Fruit fly (Drosophila melanogaster): ENCODE results near the gene CG31191.

Gene CG31191

DNA sequence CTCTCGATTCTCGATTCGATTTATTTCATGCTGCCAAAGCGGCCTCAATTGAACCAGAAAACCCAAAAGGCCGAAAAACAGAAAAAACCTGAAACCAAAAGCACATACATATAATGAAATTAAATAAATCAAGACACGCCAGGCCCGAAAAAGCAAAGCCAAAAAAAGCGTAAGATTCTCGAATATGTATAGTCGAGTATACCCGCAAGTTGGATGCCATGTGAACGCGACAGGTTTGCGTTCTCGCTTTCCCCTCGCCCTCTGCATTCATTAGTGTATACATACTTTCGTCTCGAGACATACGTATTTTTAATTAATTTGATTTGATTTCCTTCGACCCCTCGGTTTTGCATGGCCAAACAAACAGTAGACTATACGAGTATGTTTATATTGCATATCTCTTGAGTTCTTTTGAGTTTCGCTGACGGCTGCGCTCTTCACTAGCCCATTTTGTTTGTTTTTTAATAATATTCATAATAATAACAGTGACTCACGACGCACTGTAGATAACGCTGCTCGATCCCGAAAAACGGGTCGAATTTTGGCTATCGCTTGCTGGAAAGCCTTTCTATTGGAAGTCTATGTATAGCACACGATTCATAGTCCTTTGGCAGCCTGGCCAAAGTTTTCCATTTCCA, 15.7 kb upstream of the CG31191 start:
- TF ChIP-seq tai (GFP tag; optimal IDR thresholded peaks at IDR 0.05) (no peak), Dif (GFP tag; optimal IDR thresholded peaks at IDR 0.05; ENCODE audit: partially characterized antibody) (no peak), sage (GFP tag; optimal IDR thresholded peaks at IDR 0.05) (no peak), woc (GFP tag; optimal IDR thresholded peaks at IDR 0.05) (peak; percentile 46), dmrt93B (GFP tag; optimal IDR thresholded peaks at IDR 0.05) (no peak), pan (optimal IDR thresholded peaks at IDR 0.05) (no peak), OdsH (GFP tag; optimal IDR thresholded peaks at IDR 0.05) (no peak), dl (GFP tag; optimal IDR thresholded peaks at IDR 0.05; ENCODE audit: insufficient read depth in 1 of 2, partially characterized antibody in 2 of 2) (no peak), dsf (GFP tag; optimal IDR thresholded peaks at IDR 0.05; ENCODE audit: borderline replicate concordance) (no peak), N (GFP tag; optimal IDR thresholded peaks at IDR 0.05) (no peak), Hnf4 (GFP tag; optimal IDR thresholded peaks at IDR 0.05) (peak; percentile 16), HLH106 (tag; optimal IDR thresholded peaks at IDR 0.05) (no peak), CrebA (GFP tag; optimal IDR thresholded peaks at IDR 0.05; ENCODE audit: borderline replicate concordance) (no peak), Mio (GFP tag; optimal IDR thresholded peaks at IDR 0.05) (no peak), usp (GFP tag; optimal IDR thresholded peaks at IDR 0.05) (no peak), CG9705 (GFP tag; optimal IDR thresholded peaks at IDR 0.05) (no peak), jim (GFP tag; optimal IDR thresholded peaks at IDR 0.05) (no peak), Abd-B (GFP tag; optimal IDR thresholded peaks at IDR 0.05) (no peak), foxo (GFP tag; optimal IDR thresholded peaks at IDR 0.05) (peak in 1 of 2 experiments; percentile 32), rgr (GFP tag; optimal IDR thresholded peaks at IDR 0.05) (peak; percentile 32), h (GFP tag; optimal IDR thresholded peaks at IDR 0.05) (peak; percentile 49), Rel (GFP tag; optimal IDR thresholded peaks at IDR 0.05) (no peak), Rel (tag; optimal IDR thresholded peaks at IDR 0.05) (peak; percentile 38), fru (GFP tag; optimal IDR thresholded peaks at IDR 0.05) (peak; percentile 17), Hr83 (GFP tag; optimal IDR thresholded peaks at IDR 0.05; ENCODE audit: poor library complexity, severe bottlenecking) (peak; percentile 21), Vsx2 (GFP tag; optimal IDR thresholded peaks at IDR 0.05; ENCODE audit: partially characterized antibody) (peak; percentile 55), br (GFP tag; optimal IDR thresholded peaks at IDR 0.05) (peak; percentile 45), brk (GFP tag; optimal IDR thresholded peaks at IDR 0.05) (no peak)

DNA sequence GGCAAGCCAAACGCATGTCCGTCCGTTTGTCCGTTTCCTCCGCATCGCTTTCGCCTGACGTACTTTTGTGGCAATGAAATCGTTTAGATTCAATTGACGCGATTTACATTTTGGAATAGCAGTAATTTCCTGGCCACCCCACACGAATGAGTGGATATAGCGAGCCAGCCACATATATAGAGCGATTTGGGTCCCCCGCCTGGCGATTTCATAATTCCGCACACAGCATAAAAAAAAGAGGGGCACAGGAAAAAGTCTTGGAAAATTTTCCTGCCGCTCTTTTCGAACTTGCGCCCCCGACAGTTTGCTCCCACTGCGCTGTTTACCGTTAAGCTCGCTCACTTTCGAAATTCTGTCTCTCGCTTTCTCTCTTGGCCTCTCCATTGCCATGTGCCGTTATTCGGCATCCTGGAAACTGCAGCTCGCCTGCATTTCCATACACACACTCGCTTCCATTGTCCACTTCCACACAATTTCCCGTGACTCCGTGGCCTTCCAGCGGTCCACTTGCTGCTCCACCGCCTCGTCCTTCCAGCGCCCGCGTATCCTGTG, 13.3 kb upstream of the CG31191 start:
- TF ChIP-seq usp (GFP tag; optimal IDR thresholded peaks at IDR 0.05) (no peak), h (GFP tag; optimal IDR thresholded peaks at IDR 0.05) (no peak), Vsx2 (GFP tag; optimal IDR thresholded peaks at IDR 0.05; ENCODE audit: partially characterized antibody) (no peak), HLH106 (tag; optimal IDR thresholded peaks at IDR 0.05) (no peak), N (GFP tag; optimal IDR thresholded peaks at IDR 0.05) (no peak), br (GFP tag; optimal IDR thresholded peaks at IDR 0.05) (no peak), woc (GFP tag; optimal IDR thresholded peaks at IDR 0.05) (no peak), OdsH (GFP tag; optimal IDR thresholded peaks at IDR 0.05) (no peak), CG32264 (GFP tag; optimal IDR thresholded peaks at IDR 0.05) (no peak), brk (GFP tag; optimal IDR thresholded peaks at IDR 0.05) (no peak), Hr83 (GFP tag; optimal IDR thresholded peaks at IDR 0.05; ENCODE audit: poor library complexity, severe bottlenecking) (no peak), Jra (GFP tag; optimal IDR thresholded peaks at IDR 0.05) (no peak), foxo (GFP tag; optimal IDR thresholded peaks at IDR 0.05) (no peak), fru (GFP tag; optimal IDR thresholded peaks at IDR 0.05) (no peak), Mio (GFP tag; optimal IDR thresholded peaks at IDR 0.05) (no peak), Hnf4 (GFP tag; optimal IDR thresholded peaks at IDR 0.05) (no peak), Dif (GFP tag; optimal IDR thresholded peaks at IDR 0.05; ENCODE audit: partially characterized antibody) (no peak), psq (GFP tag; optimal IDR thresholded peaks at IDR 0.05) (no peak), dmrt93B (GFP tag; optimal IDR thresholded peaks at IDR 0.05) (no peak), Sp1 (GFP tag; optimal IDR thresholded peaks at IDR 0.05) (no peak)
